Worm (Caenorhabditis elegans) whole organism, midembryonic: Measurements from ENCODE around the gene stdh-1.

ENCODE experiments used
- T22C8.4 ChIP-seq: fragments of 200-800 bp; sonication (Bioruptor generic); IDR thresholded peaks from 2 replicates; pipeline ENCODE4 v1.3.6; 2022; ENCODE audit warnings: missing genetic modification characterization, missing compliant biosample characterization
- flt-1 ChIP-seq: fragments of 200-800 bp; sonication (Bioruptor generic); IDR thresholded peaks from 2 replicates; pipeline ENCODE4 v1.3.6; 2022; ENCODE audit warnings: missing genetic modification characterization, missing compliant biosample characterization
- klf-2 ChIP-seq: fragments of 200-800 bp; sonication (Bioruptor generic); conservative IDR thresholded peaks from 2 replicates; pipeline ENCODE4 v1.3.6; 2022; ENCODE audit warnings: missing genetic modification reagents, missing genetic modification characterization, missing compliant biosample characterization
- med-1 ChIP-seq: sonication (generic microtip); optimal IDR thresholded peaks from 2 replicates; lab custom pipeline; 2017; ENCODE audit warnings: missing genetic modification characterization, mild to moderate bottlenecking, missing compliant biosample characterization, antibody characterized with exemption, missing genetic modification reagents; ENCODE audit not compliant: insufficient read depth
- tab-1 ChIP-seq: fragments of 200-800 bp; sonication (Bioruptor generic); IDR thresholded peaks from 2 replicates; pipeline ENCODE4 v1.3.6; 2022; ENCODE audit warnings: missing genetic modification characterization, missing compliant biosample characterization
- ztf-23 ChIP-seq: fragments of 200-800 bp; sonication (Bioruptor generic); IDR thresholded peaks from 2 replicates; pipeline ENCODE4 v1.3.6; 2022; ENCODE audit warnings: missing genetic modification reagents, missing genetic modification characterization, missing compliant biosample characterization

DNA sequence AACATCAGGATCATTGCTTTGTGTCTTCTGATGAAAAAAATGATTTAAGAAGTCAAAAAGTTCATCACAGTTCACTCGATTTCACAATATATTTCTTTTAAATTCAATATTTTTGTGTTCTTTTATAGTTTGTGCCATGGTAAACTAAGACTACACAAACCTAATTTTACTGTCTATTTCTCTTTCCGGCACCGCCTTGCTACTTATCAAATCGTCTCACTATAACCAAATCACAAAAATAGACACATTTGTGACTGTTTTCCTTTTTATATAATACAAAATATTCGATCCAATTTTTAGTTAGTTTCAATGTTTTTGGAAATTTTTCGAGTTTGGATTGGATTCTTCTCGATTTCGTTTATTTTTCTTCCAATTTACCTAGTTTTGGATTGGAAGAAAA is 47.8 kb downstream of the stdh-1 start, which contains the start of gene swt-6:
- TF ChIP-seq tab-1 (GFP tag; lab: Robert Waterston, UW) (no peak), med-1 (GFP tag; lab: Kevin White, UChicago) (no peak), klf-2 (GFP tag; lab: Robert Waterston, UW) (no peak), ztf-23 (GFP tag; lab: Robert Waterston, UW) (no peak), flt-1 (GFP tag; lab: Robert Waterston, UW) (no peak), T22C8.4 (GFP tag; lab: Robert Waterston, UW) (no peak)
